Worm (Caenorhabditis elegans): Measurements from ENCODE around the gene ptr-24.
A peak's percentile ranks its signal among the peaks of the same experiment; 100 is the strongest.

ptr-24 gene

ce11 chrX:13360632-13361031 is 22.8 kb downstream of the ptr-24 start (continued):
- TF ChIP-seq F37D6.2 (tag; optimal IDR thresholded peaks at IDR 0.05), result no peak
- peak; percentile 47 for TF ChIP-seq T20F7.1 (GFP tag; optimal IDR thresholded peaks at IDR 0.05)
- TF ChIP-seq ztf-7 (tag; optimal IDR thresholded peaks at IDR 0.05), result no peak
- no peak for TF ChIP-seq F26F4.8 (GFP tag; conservative IDR thresholded peaks at IDR 0.05)
- TF ChIP-seq skn-1 (tag; optimal IDR thresholded peaks at IDR 0.05), result no peak
- TF ChIP-seq fos-1 (tag; optimal IDR thresholded peaks at IDR 0.05), result no peak
- no peak for TF ChIP-seq lin-13 (GFP tag; optimal IDR thresholded peaks at IDR 0.05)
- no peak for TF ChIP-seq fkh-10 (GFP tag; optimal IDR thresholded peaks at IDR 0.05)
- TF ChIP-seq nhr-42 (GFP tag; IDR thresholded peaks at IDR 0.05), result no peak
- TF ChIP-seq zip-11 (GFP tag; IDR thresholded peaks at IDR 0.05), result no peak
- peak; percentile 65 for TF ChIP-seq php-3 (GFP tag; IDR thresholded peaks at IDR 0.05)
- no peak for TF ChIP-seq vab-7 (GFP tag; IDR thresholded peaks at IDR 0.05)
- no peak for TF ChIP-seq lir-3 (tag; optimal IDR thresholded peaks at IDR 0.05)
- TF ChIP-seq daf-19 (GFP tag; conservative IDR thresholded peaks at IDR 0.05), result no peak
- peak; percentile 38; the same call in 1 of the 2 replicates for TF ChIP-seq tra-1 (GFP tag; IDR thresholded peaks at IDR 0.05)
- no peak for TF ChIP-seq dmd-9 (GFP tag; IDR thresholded peaks at IDR 0.05)
- TF ChIP-seq snpc-4 (tag; optimal IDR thresholded peaks at IDR 0.05), result no peak
- TF ChIP-seq lin-38 (GFP tag; IDR thresholded peaks at IDR 0.05), result no peak
- no peak for TF ChIP-seq lim-7 (GFP tag; IDR thresholded peaks at IDR 0.05)
- TF ChIP-seq nhr-25 (tag; optimal IDR thresholded peaks at IDR 0.05; ENCODE audit: borderline replicate concordance, insufficient read depth), result no peak
- TF ChIP-seq hif-1 (tag; optimal IDR thresholded peaks at IDR 0.05), result peak in 1 of 2 experiments; percentile 60
- no peak for TF ChIP-seq spr-1 (tag; optimal IDR thresholded peaks at IDR 0.05)

ce11 chrX:13362486-13362885 is 24.7 kb downstream of the ptr-24 start, which contains the start of gene C49F8.15:
Gene C49F8.15, minus strand, starts transcription at chrX:13362586.
- no peak for TF ChIP-seq unc-130 (GFP tag; optimal IDR thresholded peaks at IDR 0.05)
- TF ChIP-seq attf-4 (tag; optimal IDR thresholded peaks at IDR 0.05), result no peak
- no peak for TF ChIP-seq aly-2 (tag; optimal IDR thresholded peaks at IDR 0.05)
- TF ChIP-seq dve-1 (tag; optimal IDR thresholded peaks at IDR 0.05; ENCODE audit: insufficient read depth), result no peak
- no peak for TF ChIP-seq unc-62 (GFP tag; optimal IDR thresholded peaks at IDR 0.05 in 1 of 2)
- no peak for TF ChIP-seq unc-62 (tag; optimal IDR thresholded peaks at IDR 0.05)
- TF ChIP-seq dmd-8 (GFP tag; IDR thresholded peaks at IDR 0.05), result no peak
- no peak for TF ChIP-seq egl-27 (tag; optimal IDR thresholded peaks at IDR 0.05)
- no peak for TF ChIP-seq vab-7 (GFP tag; IDR thresholded peaks at IDR 0.05)
- no peak for TF ChIP-seq nhr-48 (tag; optimal IDR thresholded peaks at IDR 0.05)
- TF ChIP-seq ZK337.2 (GFP tag; IDR thresholded peaks at IDR 0.05), result no peak
- TF ChIP-seq pha-4 (GFP tag; IDR thresholded peaks at IDR 0.05), result no peak
- TF ChIP-seq pha-4 (tag; optimal IDR thresholded peaks at IDR 0.05), result no peak
- TF ChIP-seq F26F4.8 (GFP tag; conservative IDR thresholded peaks at IDR 0.05), result no peak
- no peak for TF ChIP-seq lin-39 (tag; optimal IDR thresholded peaks at IDR 0.05)
- no peak for TF ChIP-seq spr-1 (tag; optimal IDR thresholded peaks at IDR 0.05)
- TF ChIP-seq nhr-25 (tag; optimal IDR thresholded peaks at IDR 0.05; ENCODE audit: borderline replicate concordance, insufficient read depth), result no peak
- TF ChIP-seq Y105C5A.15 (GFP tag; IDR thresholded peaks at IDR 0.05), result no peak
- no peak for TF ChIP-seq hlh-11 (tag; optimal IDR thresholded peaks at IDR 0.05)
- TF ChIP-seq lin-38 (GFP tag; IDR thresholded peaks at IDR 0.05), result no peak
- no peak for TF ChIP-seq lsy-2 (tag; optimal IDR thresholded peaks at IDR 0.05)

- TF ChIP-seq duxl-1 (tag; optimal IDR thresholded peaks at IDR 0.05; ENCODE audit: poor library complexity) (no peak), ZK337.2 (GFP tag; IDR thresholded peaks at IDR 0.05) (no peak), T20F7.1 (GFP tag; optimal IDR thresholded peaks at IDR 0.05) (no peak), rbr-2 (tag; optimal IDR thresholded peaks at IDR 0.05) (no peak), pqm-1 (tag; optimal IDR thresholded peaks at IDR 0.05) (no peak), fkh-10 (GFP tag; optimal IDR thresholded peaks at IDR 0.05) (peak; percentile 14)
These were observed 27.1 kb downstream of the ptr-24 start, which contains the start of gene C49F8.1 for ce11 chrX:13364897-13365296. Gene C49F8.1, minus strand, starts transcription at chrX:13364997.
